Worm (Caenorhabditis elegans) whole organism, young adult: ENCODE results near the gene T21B4.3.

Experiments used
- B0019.2 ChIP-seq: fragments of 200-800 bp; sonication (Bioruptor generic); conservative IDR thresholded peaks from 2 replicates; pipeline ENCODE4 v1.3.6; 2022; ENCODE audit warnings: missing genetic modification reagents, missing genetic modification characterization, missing compliant biosample characterization
- B0261.1 ChIP-seq: sonication (generic microtip); optimal IDR thresholded peaks from 2 replicates; lab custom pipeline; 2016; ENCODE audit warnings: mild to moderate bottlenecking, missing genetic modification characterization, moderate library complexity, missing compliant biosample characterization
- F23B12.7 ChIP-seq: sonication (generic microtip); optimal IDR thresholded peaks from 2 replicates; lab custom pipeline; 2017; ENCODE audit warnings: missing genetic modification characterization, mild to moderate bottlenecking, missing compliant biosample characterization, antibody characterized with exemption, moderate library complexity; ENCODE audit not compliant: insufficient read depth
- F37B4.10 ChIP-seq: fragments of 200-800 bp; sonication (Bioruptor generic); IDR thresholded peaks from 2 replicates; pipeline ENCODE4 v1.3.6; 2022; ENCODE audit warnings: missing genetic modification characterization, missing compliant biosample characterization
- F52B5.7 ChIP-seq: sonication (generic microtip); optimal IDR thresholded peaks from 2 replicates; lab custom pipeline; 2016; ENCODE audit warnings: mild to moderate bottlenecking, missing genetic modification characterization, missing compliant biosample characterization
- F57A8.1 ChIP-seq: fragments of 200-800 bp; sonication (Bioruptor generic); optimal IDR thresholded peaks from 2 replicates; lab custom pipeline; 2018; ENCODE audit warnings: mild to moderate bottlenecking, missing genetic modification characterization, moderate library complexity, missing compliant biosample characterization
- K11D2.4 ChIP-seq: fragments of 200-800 bp; sonication (Bioruptor generic); IDR thresholded peaks from 2 replicates; pipeline ENCODE4 v1.3.6; 2022; ENCODE audit warnings: missing genetic modification reagents, missing genetic modification characterization, missing compliant biosample characterization
- K12H6.12 ChIP-seq: fragments of 200-800 bp; sonication (Bioruptor generic); optimal IDR thresholded peaks from 2 replicates; lab custom pipeline; 2018; ENCODE audit warnings: mild to moderate bottlenecking, missing genetic modification characterization, missing compliant biosample characterization
- T07F8.4 ChIP-seq: sonication (generic microtip); optimal IDR thresholded peaks from 2 replicates; lab custom pipeline; 2016; ENCODE audit warnings: mild to moderate bottlenecking, missing genetic modification characterization, moderate library complexity, missing compliant biosample characterization
- Y79H2A.3 ChIP-seq: fragments of 200-800 bp; sonication (Bioruptor generic); conservative IDR thresholded peaks from 2 replicates; pipeline ENCODE4 v1.3.6; 2022; ENCODE audit warnings: missing genetic modification reagents, missing genetic modification characterization, missing compliant biosample characterization
- Y95B8A.8 ChIP-seq: fragments of 200-800 bp; sonication (Bioruptor generic); IDR thresholded peaks from 2 replicates; pipeline ENCODE4 v1.3.6; 2022; ENCODE audit warnings: missing genetic modification reagents, missing genetic modification characterization, missing compliant biosample characterization
- akir-1 ChIP-seq: fragments of 200-800 bp; sonication (Bioruptor generic); optimal IDR thresholded peaks from 2 replicates; lab custom pipeline; 2018; ENCODE audit warnings: mild to moderate bottlenecking, missing genetic modification characterization, moderate library complexity, missing compliant biosample characterization
- ama-1 ChIP-seq, 3 experiments: fragments of 150-350 bp in 1 of 3; sonication (generic microtip) in 2 of 3; optimal IDR thresholded peaks; 2 replicates each; lab custom pipeline; 2014 to 2018; ENCODE audit warnings: missing biosample characterization in 2 of 3, missing genetic modification characterization in 2 of 3, missing genetic modification reagents in 2 of 3
- athp-1 ChIP-seq: sonication (generic microtip); optimal IDR thresholded peaks from 2 replicates; lab custom pipeline; 2017; ENCODE audit warnings: mild to moderate bottlenecking, missing genetic modification characterization, missing compliant biosample characterization
- attf-3 ChIP-seq: fragments of 200-800 bp; sonication (Bioruptor generic); conservative IDR thresholded peaks from 2 replicates; pipeline ENCODE4 v1.3.6; 2022; ENCODE audit warnings: missing genetic modification reagents, missing genetic modification characterization, missing compliant biosample characterization
- bed-2 ChIP-seq: fragments of 200-800 bp; sonication (Bioruptor generic); IDR thresholded peaks from 2 replicates; pipeline ENCODE4 v1.3.6; 2022; ENCODE audit warnings: missing genetic modification reagents, missing genetic modification characterization, missing compliant biosample characterization
- ceh-79 ChIP-seq: sonication (generic microtip); optimal IDR thresholded peaks from 2 replicates; lab custom pipeline; 2017; ENCODE audit warnings: mild to moderate bottlenecking, missing genetic modification characterization, missing compliant biosample characterization
- dpl-1 ChIP-seq: fragments of 150-350 bp; optimal IDR thresholded peaks from 2 replicates; lab custom pipeline; 2014; ENCODE audit warnings: missing biosample characterization, missing genetic modification reagents, missing genetic modification characterization
- egl-18 ChIP-seq: fragments of 200-800 bp; sonication (Bioruptor generic); IDR thresholded peaks from 2 replicates; pipeline ENCODE4 v1.3.6; 2022; ENCODE audit warnings: missing genetic modification reagents, missing genetic modification characterization, missing compliant biosample characterization
- egl-44 ChIP-seq: fragments of 200-800 bp; sonication (Bioruptor generic); IDR thresholded peaks from 2 replicates; pipeline ENCODE4 v1.3.6; 2022; ENCODE audit warnings: missing genetic modification reagents, missing genetic modification characterization, missing compliant biosample characterization
- fkh-3 ChIP-seq: sonication (generic microtip); optimal IDR thresholded peaks from 2 replicates; lab custom pipeline; 2016; ENCODE audit warnings: mild to moderate bottlenecking, missing genetic modification characterization, missing compliant biosample characterization
- gei-17 ChIP-seq: fragments of 200-800 bp; sonication (Bioruptor generic); optimal IDR thresholded peaks from 2 replicates; lab custom pipeline; 2018; ENCODE audit warnings: mild to moderate bottlenecking, missing genetic modification characterization, missing compliant biosample characterization
- hmg-20 ChIP-seq: fragments of 200-800 bp; sonication (Bioruptor generic); IDR thresholded peaks from 2 replicates; pipeline ENCODE4 v1.3.6; 2022; ENCODE audit warnings: missing genetic modification reagents, missing genetic modification characterization, missing compliant biosample characterization
- let-607 ChIP-seq, 2 experiments: fragments of 200-800 bp in 1 of 2; sonication (Bioruptor generic) in 1 of 2; sonication (generic microtip) in 1 of 2; optimal IDR thresholded peaks; 2 replicates each; lab custom pipeline; 2016 to 2018; ENCODE audit warnings: mild to moderate bottlenecking in 2 of 2, missing compliant biosample characterization in 2 of 2, missing genetic modification characterization in 2 of 2, moderate library complexity in 2 of 2, missing genotype in 1 of 2
- lin-26 ChIP-seq: fragments of 200-800 bp; sonication (Bioruptor generic); IDR thresholded peaks from 2 replicates; pipeline ENCODE4 v1.3.6; 2022; ENCODE audit warnings: missing genetic modification reagents, missing genetic modification characterization, missing compliant biosample characterization
- madf-10 ChIP-seq: sonication (generic microtip); optimal IDR thresholded peaks from 2 replicates; lab custom pipeline; 2016; ENCODE audit warnings: mild to moderate bottlenecking, missing genetic modification characterization, missing compliant biosample characterization
- madf-6 ChIP-seq: fragments of 200-800 bp; sonication (Bioruptor generic); IDR thresholded peaks from 2 replicates; pipeline ENCODE4 v1.3.6; 2022; ENCODE audit warnings: missing genetic modification reagents, missing genetic modification characterization, missing compliant biosample characterization
- mcd-1 ChIP-seq: fragments of 200-800 bp; sonication (Bioruptor generic); IDR thresholded peaks from 2 replicates; pipeline ENCODE4 v1.3.6; 2022; ENCODE audit warnings: missing genetic modification reagents, missing genetic modification characterization, missing compliant biosample characterization
- nfyb-1 ChIP-seq: fragments of 200-800 bp; sonication (Bioruptor generic); IDR thresholded peaks from 2 replicates; pipeline ENCODE4 v1.3.6; 2022; ENCODE audit warnings: missing genetic modification reagents, missing genetic modification characterization, missing compliant biosample characterization
- nhr-120 ChIP-seq: fragments of 200-800 bp; sonication (Bioruptor generic); IDR thresholded peaks from 2 replicates; pipeline ENCODE4 v1.3.6; 2022; ENCODE audit warnings: missing genetic modification characterization, missing compliant biosample characterization
- nhr-179 ChIP-seq: sonication (generic microtip); optimal IDR thresholded peaks from 2 replicates; lab custom pipeline; 2016; ENCODE audit warnings: mild to moderate bottlenecking, missing genetic modification characterization, missing compliant biosample characterization
- nhr-27 ChIP-seq: fragments of 200-800 bp; sonication (Bioruptor generic); optimal IDR thresholded peaks from 2 replicates; lab custom pipeline; 2018; ENCODE audit warnings: mild to moderate bottlenecking, missing genetic modification characterization, moderate library complexity, missing compliant biosample characterization
- nhr-80 ChIP-seq: sonication (generic microtip); optimal IDR thresholded peaks from 2 replicates; lab custom pipeline; 2016; ENCODE audit warnings: missing genetic modification characterization, missing compliant biosample characterization
- nhr-90 ChIP-seq: sonication (generic microtip); optimal IDR thresholded peaks from 2 replicates; lab custom pipeline; 2016; ENCODE audit warnings: missing genotype, mild to moderate bottlenecking, missing genetic modification characterization, missing compliant biosample characterization
- repo-1 ChIP-seq: sonication (generic microtip); optimal IDR thresholded peaks from 2 replicates; lab custom pipeline; 2017; ENCODE audit warnings: mild to moderate bottlenecking, missing genetic modification characterization, missing compliant biosample characterization
- snpc-1.3 ChIP-seq: sonication (generic microtip); optimal IDR thresholded peaks from 2 replicates; lab custom pipeline; 2017; ENCODE audit warnings: missing genetic modification characterization, mild to moderate bottlenecking, missing compliant biosample characterization, antibody characterized with exemption, moderate library complexity, missing genotype, missing genetic modification reagents; ENCODE audit not compliant: insufficient read depth
- snpc-4 ChIP-seq, 5 experiments: fragments of 150-350 bp in 1 of 5; sonication (generic microtip) in 4 of 5; optimal IDR thresholded peaks; 2 replicates each; lab custom pipeline; 2014 to 2018; ENCODE audit warnings: missing genetic modification characterization in 5 of 5, missing biosample characterization in 3 of 5, antibody characterized with exemption in 2 of 5, mild to moderate bottlenecking in 2 of 5, missing compliant biosample characterization in 2 of 5, missing genotype in 2 of 5, moderate library complexity in 2 of 5, missing genetic modification reagents in 1 of 5
- somi-1 ChIP-seq: fragments of 200-800 bp; sonication (Bioruptor generic); optimal IDR thresholded peaks from 2 replicates; lab custom pipeline; 2018; ENCODE audit warnings: mild to moderate bottlenecking, missing genetic modification characterization, missing compliant biosample characterization
- tbp1 ChIP-seq: fragments of 200-800 bp; sonication (Bioruptor generic); optimal IDR thresholded peaks from 2 replicates; lab custom pipeline; 2018; ENCODE audit warnings: mild to moderate bottlenecking, missing genetic modification characterization, missing compliant biosample characterization
- unc-62 ChIP-seq: fragments of 150-350 bp; optimal IDR thresholded peaks from 2 replicates; lab custom pipeline; 2014; ENCODE audit warnings: missing biosample characterization, missing genetic modification reagents, missing genetic modification characterization
- zim-3 ChIP-seq: sonication (generic microtip); optimal IDR thresholded peaks from 2 replicates; lab custom pipeline; 2017; ENCODE audit warnings: mild to moderate bottlenecking, missing genetic modification characterization, moderate library complexity, missing compliant biosample characterization
- ztf-28 ChIP-seq: fragments of 200-800 bp; sonication (Bioruptor generic); IDR thresholded peaks from 2 replicates; pipeline ENCODE4 v1.3.6; 2022; ENCODE audit warnings: missing genetic modification reagents, missing genetic modification characterization, missing compliant biosample characterization

T21B4.3 gene

DNA sequence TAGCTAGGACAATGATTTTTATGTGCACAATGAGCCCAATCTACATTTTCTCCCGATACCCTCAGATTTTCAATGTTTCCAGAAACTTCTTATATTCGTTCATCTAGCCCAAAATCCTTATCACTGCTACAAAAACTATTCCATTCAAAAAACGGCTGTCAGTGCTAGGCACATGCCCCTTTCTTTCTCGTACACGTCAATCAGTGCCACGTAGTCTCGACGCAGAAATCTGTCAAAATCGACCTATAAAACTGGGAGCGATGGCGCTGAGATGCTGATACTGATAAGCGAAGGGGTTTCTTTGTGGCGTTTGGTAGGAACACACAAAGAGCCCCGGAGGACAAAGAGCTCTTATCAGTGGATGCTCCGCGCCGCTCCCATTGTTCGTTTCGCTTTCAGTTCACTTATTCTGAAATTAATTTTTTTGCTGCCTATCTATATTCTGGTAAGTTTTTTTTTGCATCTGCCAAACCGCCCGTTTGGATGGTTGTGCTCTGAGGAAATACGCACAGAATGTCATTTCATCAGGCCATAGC is 22.0 kb upstream of the T21B4.3 start, which contains the start of gene srh-70 (continued):
- no peak for TF ChIP-seq nhr-120 (GFP tag; lab: Robert Waterston, UW)
- no peak for TF ChIP-seq zim-3 (tag; lab: Kevin White, UChicago)
- peak; percentile 57 for TF ChIP-seq tbp1 (GFP tag; lab: Kevin White, UChicago)
- TF ChIP-seq gei-17, result no peak
- TF ChIP-seq akir-1 (GFP tag; lab: Kevin White, UChicago), result no peak
- TF ChIP-seq hmg-20, result no peak
- peak; percentile 60 for TF ChIP-seq mcd-1 (GFP tag; lab: Robert Waterston, UW)
- TF ChIP-seq madf-6, result no peak
- TF ChIP-seq nhr-80 (tag; lab: Kevin White, UChicago), result peak; percentile 96
- no peak for TF ChIP-seq F52B5.7 (tag; lab: Kevin White, UChicago)
- TF ChIP-seq, all 124 proteins: peak for 31

DNA sequence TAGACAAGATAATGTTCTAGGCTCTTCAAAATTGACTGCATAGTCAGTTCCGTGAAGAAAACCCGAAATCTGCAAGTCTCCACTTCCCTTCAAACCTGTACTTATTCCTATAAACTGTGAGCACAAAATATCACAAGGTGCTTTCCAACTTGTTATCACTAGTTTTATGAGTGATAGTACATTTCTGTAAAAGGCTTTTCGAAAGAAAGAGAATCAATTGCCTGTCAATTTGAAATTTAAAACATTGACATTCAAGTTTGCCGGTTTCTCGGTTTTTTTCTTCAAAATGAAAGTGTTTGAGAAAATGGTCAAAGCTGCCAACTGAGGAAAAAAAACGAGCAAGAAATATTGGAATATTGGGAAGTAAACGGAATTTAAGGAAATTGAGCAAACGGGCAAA is 21.1 kb upstream of the T21B4.3 start:
- TF ChIP-seq nhr-80 (tag; lab: Kevin White, UChicago), result peak; percentile 35
- TF ChIP-seq mcd-1 (GFP tag; lab: Robert Waterston, UW), result no peak
- TF ChIP-seq let-607 (tag; optimal IDR thresholded peaks at IDR 0.05; lab: Kevin White, UChicago), result peak; percentile 58
- TF ChIP-seq K11D2.4 (GFP tag; lab: Robert Waterston, UW), result no peak
- peak; percentile 34 for TF ChIP-seq unc-62 (GFP tag; lab: Kevin White, UChicago)

DNA sequence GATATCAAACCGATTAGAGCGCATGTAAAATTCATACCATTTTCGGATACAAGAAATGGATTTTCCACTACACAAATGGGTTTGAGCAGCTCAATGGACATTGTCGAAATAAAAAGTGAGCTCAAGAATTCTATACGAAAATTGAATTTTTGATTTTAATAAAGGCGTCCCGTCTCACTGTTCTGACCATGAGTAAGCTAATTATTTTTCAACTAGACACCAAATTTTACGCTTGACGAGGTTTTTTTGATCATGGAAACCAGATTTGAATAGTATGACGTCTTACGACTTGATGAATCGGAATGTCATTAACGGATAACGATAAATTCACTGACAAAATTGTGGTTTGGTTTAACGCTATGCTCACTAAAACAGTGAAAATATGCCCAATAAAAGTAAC is 19.4 kb upstream of the T21B4.3 start, which contains the start of gene srh-61:
TSS of gene srh-61 (minus strand) at position 101 of the 400 bp plus-strand sequence.
- no peak for TF ChIP-seq zim-3 (tag; lab: Kevin White, UChicago)
- no peak for TF ChIP-seq F37B4.10 (GFP tag; lab: Robert Waterston, UW)
- TF ChIP-seq madf-10 (tag; lab: Kevin White, UChicago), result no peak
- TF ChIP-seq T07F8.4 (tag; lab: Kevin White, UChicago), result no peak
- TF ChIP-seq egl-44 (GFP tag; lab: Robert Waterston, UW), result no peak
- TF ChIP-seq attf-3 (GFP tag; lab: Robert Waterston, UW), result no peak
- TF ChIP-seq Y79H2A.3 (GFP tag; lab: Robert Waterston, UW), result no peak
- no peak for TF ChIP-seq F23B12.7 (tag; lab: Kevin White, UChicago)
- no peak for TF ChIP-seq nhr-90 (tag; lab: Kevin White, UChicago)
- no peak for TF ChIP-seq snpc-1.3 (tag; lab: Kevin White, UChicago)
- no peak for TF ChIP-seq athp-1 (tag; lab: Kevin White, UChicago)
- TF ChIP-seq egl-18, result no peak
- TF ChIP-seq ceh-79 (tag; lab: Kevin White, UChicago), result no peak
- no peak for TF ChIP-seq bed-2 (GFP tag; lab: Robert Waterston, UW)
- TF ChIP-seq nfyb-1 (GFP tag; lab: Robert Waterston, UW), result no peak
- TF ChIP-seq B0019.2 (GFP tag; lab: Robert Waterston, UW), result no peak
- TF ChIP-seq dpl-1 (GFP tag; lab: Kevin White, UChicago), result no peak
- TF ChIP-seq nhr-179, result no peak
- no peak for TF ChIP-seq nhr-120 (GFP tag; lab: Robert Waterston, UW)
- no peak for TF ChIP-seq somi-1

DNA sequence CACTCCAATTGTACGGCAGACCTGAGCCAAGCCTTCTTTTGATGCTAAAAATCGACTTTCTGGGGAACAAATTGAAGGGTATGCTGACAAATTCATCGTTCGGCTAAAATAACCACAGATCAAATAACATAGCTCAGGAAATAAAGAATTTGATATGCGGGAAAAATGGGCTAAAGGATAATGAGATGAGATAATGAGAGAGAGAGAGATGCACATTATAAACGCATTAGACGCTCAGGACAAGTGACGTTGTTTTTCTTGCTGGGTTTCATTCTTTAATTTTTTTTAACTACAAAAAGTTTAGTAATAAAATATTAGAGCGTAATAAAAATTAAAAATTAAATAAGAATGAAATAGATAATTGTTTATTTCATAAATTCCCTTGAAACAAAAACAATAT is 17.7 kb upstream of the T21B4.3 start, which contains the start of gene srh-69:
TSS of gene srh-69 (minus strand) at position 101 of the 400 bp plus-strand sequence.
- TF ChIP-seq F57A8.1, result no peak
- no peak for TF ChIP-seq ama-1 (optimal IDR thresholded peaks at IDR 0.05; lab: Kevin White, UChicago)
- no peak for TF ChIP-seq ama-1 (GFP tag; optimal IDR thresholded peaks at IDR 0.05; lab: Kevin White, UChicago)
- no peak for TF ChIP-seq repo-1 (tag; lab: Kevin White, UChicago)
- TF ChIP-seq nhr-27 (tag; lab: Kevin White, UChicago), result no peak
- TF ChIP-seq ztf-28 (GFP tag; lab: Robert Waterston, UW), result no peak
- TF ChIP-seq fkh-3 (tag; lab: Kevin White, UChicago), result no peak
- no peak for TF ChIP-seq snpc-1.3 (tag; lab: Kevin White, UChicago)
- TF ChIP-seq Y95B8A.8, result no peak
- no peak for TF ChIP-seq lin-26
- TF ChIP-seq B0261.1, result no peak
- no peak for TF ChIP-seq snpc-4 (GFP tag; optimal IDR thresholded peaks at IDR 0.05; lab: Kevin White, UChicago)
- no peak for TF ChIP-seq snpc-4 (tag; optimal IDR thresholded peaks at IDR 0.05; lab: Kevin White, UChicago)
- no peak for TF ChIP-seq nhr-120 (GFP tag; lab: Robert Waterston, UW)
- no peak for TF ChIP-seq K12H6.12 (tag; lab: Kevin White, UChicago)
- TF ChIP-seq dpl-1 (GFP tag; lab: Kevin White, UChicago), result no peak
